Worm (Caenorhabditis elegans): ENCODE data around the gene rga-3.

The rga-3 gene

ce11 chrV:5724395-5724794 is 6.7 kb downstream of the rga-3 start:
- TF ChIP-seq Y116A8C.19 (tag; optimal IDR thresholded peaks at IDR 0.05; ENCODE audit: borderline replicate concordance) (no peak), nhr-47 (tag; optimal IDR thresholded peaks at IDR 0.05) (no peak), ama-1 (optimal IDR thresholded peaks at IDR 0.05) (no peak), lin-13 (GFP tag; optimal IDR thresholded peaks at IDR 0.05) (no peak), sox-4 (tag; optimal IDR thresholded peaks at IDR 0.05) (no peak), ceh-82 (tag; optimal IDR thresholded peaks at IDR 0.05) (no peak), fos-1 (tag; optimal IDR thresholded peaks at IDR 0.05) (no peak), snu-23 (GFP tag; optimal IDR thresholded peaks at IDR 0.05) (no peak), snpc-4 (tag; optimal IDR thresholded peaks at IDR 0.05) (no peak), C16A3.4 (tag; optimal IDR thresholded peaks at IDR 0.05) (no peak), rnt-1 (tag; optimal IDR thresholded peaks at IDR 0.05) (no peak), aha-1 (tag; optimal IDR thresholded peaks at IDR 0.05) (no peak), lir-3 (tag; optimal IDR thresholded peaks at IDR 0.05; ENCODE audit: poor library complexity) (no peak)

- TF ChIP-seq rnt-1 (tag; optimal IDR thresholded peaks at IDR 0.05) (no peak), tbx-2 (tag; optimal IDR thresholded peaks at IDR 0.05) (no peak), ceh-82 (tag; optimal IDR thresholded peaks at IDR 0.05) (no peak), swsn-7 (tag; optimal IDR thresholded peaks at IDR 0.05) (no peak), lin-13 (GFP tag; optimal IDR thresholded peaks at IDR 0.05) (no peak), nhr-84 (tag; optimal IDR thresholded peaks at IDR 0.05) (no peak), fkh-8 (tag; optimal IDR thresholded peaks at IDR 0.05) (no peak)
These were observed 8.8 kb downstream of the rga-3 start, which contains the start of gene K09H11.4 for ce11 chrV:5726463-5726862. TSS of gene K09H11.4 (minus strand) at chrV:5726563.

ce11 chrV:5730783-5731182 is 13.1 kb downstream of the rga-3 start, which contains the start of gene K09H11.15:
TSS of gene K09H11.15 (minus strand) at chrV:5730883.
- TF ChIP-seq nhr-90 (tag; optimal IDR thresholded peaks at IDR 0.05; ENCODE audit: poor library complexity) (no peak), fkh-8 (tag; optimal IDR thresholded peaks at IDR 0.05) (no peak)

- TF ChIP-seq ceh-82 (tag; optimal IDR thresholded peaks at IDR 0.05) (no peak), ets-5 (GFP tag; IDR thresholded peaks at IDR 0.05) (no peak), aly-2 (tag; optimal IDR thresholded peaks at IDR 0.05) (no peak), tbx-2 (tag; optimal IDR thresholded peaks at IDR 0.05) (no peak), ces-1 (GFP tag; optimal IDR thresholded peaks at IDR 0.05) (no peak), sox-4 (tag; optimal IDR thresholded peaks at IDR 0.05) (no peak), nhr-12 (tag; optimal IDR thresholded peaks at IDR 0.05) (no peak), fos-1 (tag; optimal IDR thresholded peaks at IDR 0.05) (no peak), egl-13 (tag; optimal IDR thresholded peaks at IDR 0.05) (no peak), nhr-85 (tag) (no peak), hpl-2 (GFP tag; optimal IDR thresholded peaks at IDR 0.05) (no peak), snu-23 (GFP tag; optimal IDR thresholded peaks at IDR 0.05) (no peak), lsy-2 (tag; optimal IDR thresholded peaks at IDR 0.05) (no peak), unc-98 (GFP tag; IDR thresholded peaks at IDR 0.05) (no peak), hlh-17 (GFP tag; optimal IDR thresholded peaks at IDR 0.05; ENCODE audit: borderline replicate concordance) (no peak), mef-2 (tag; optimal IDR thresholded peaks at IDR 0.05) (no peak), unc-62 (GFP tag; optimal IDR thresholded peaks at IDR 0.05) (no peak), aha-1 (tag; optimal IDR thresholded peaks at IDR 0.05) (no peak), C16A3.4 (tag; optimal IDR thresholded peaks at IDR 0.05) (no peak)
These were observed 18.4 kb downstream of the rga-3 start, which contains the start of gene K09H11.6 for ce11 chrV:5736068-5736467. TSS of gene K09H11.6 (minus strand) at chrV:5736168.

- TF ChIP-seq ceh-90 (tag; optimal IDR thresholded peaks at IDR 0.05): no peak
- TF ChIP-seq nhr-19 (GFP tag; conservative IDR thresholded peaks at IDR 0.05): no peak
- no peak for TF ChIP-seq mef-2 (tag; optimal IDR thresholded peaks at IDR 0.05)
- TF ChIP-seq irx-1 (tag; optimal IDR thresholded peaks at IDR 0.05): no peak
- no peak for TF ChIP-seq unc-86 (tag; optimal IDR thresholded peaks at IDR 0.05)
- TF ChIP-seq nhr-71 (tag; optimal IDR thresholded peaks at IDR 0.05): peak; percentile 34
- peak; percentile 85 for TF ChIP-seq dsc-1 (tag; optimal IDR thresholded peaks at IDR 0.05)
- TF ChIP-seq unc-30 (tag; optimal IDR thresholded peaks at IDR 0.05): no peak
- TF ChIP-seq snpc-4 (tag; optimal IDR thresholded peaks at IDR 0.05): no peak
- TF ChIP-seq egl-27 (tag; optimal IDR thresholded peaks at IDR 0.05): no peak
- peak; percentile 51 for TF ChIP-seq fkh-8 (tag; optimal IDR thresholded peaks at IDR 0.05)
- no peak for TF ChIP-seq blmp-1 (tag; optimal IDR thresholded peaks at IDR 0.05)
- TF ChIP-seq tbx-2 (tag; optimal IDR thresholded peaks at IDR 0.05): no peak
- TF ChIP-seq sox-4 (tag; optimal IDR thresholded peaks at IDR 0.05): peak; percentile 35
- peak; percentile 29 for TF ChIP-seq pax-3 (tag; optimal IDR thresholded peaks at IDR 0.05)
- TF ChIP-seq efl-1 (optimal IDR thresholded peaks at IDR 0.05): no peak
- TF ChIP-seq efl-1 (GFP tag; optimal IDR thresholded peaks at IDR 0.05 in 1 of 2): peak in 1 of 2 experiments; percentile 87
- no peak for TF ChIP-seq aha-1 (tag; optimal IDR thresholded peaks at IDR 0.05)
- TF ChIP-seq nhr-47 (tag; optimal IDR thresholded peaks at IDR 0.05): peak; percentile 7
- no peak for TF ChIP-seq egl-13 (tag; optimal IDR thresholded peaks at IDR 0.05)
These were observed 21.8 kb downstream of the rga-3 start for ce11 chrV:5739438-5739837.

All from whole organism, L1 larva.